Worm (Caenorhabditis elegans) whole organism, dauer: Measurements from ENCODE around the gene cct-1.

Experiments used
- unc-62 ChIP-seq: sonication (generic microtip); optimal IDR thresholded peaks from 2 replicates; lab custom pipeline; 2017; ENCODE audit warnings: missing biosample characterization, missing genetic modification reagents, missing genetic modification characterization

The cct-1 gene

DNA sequence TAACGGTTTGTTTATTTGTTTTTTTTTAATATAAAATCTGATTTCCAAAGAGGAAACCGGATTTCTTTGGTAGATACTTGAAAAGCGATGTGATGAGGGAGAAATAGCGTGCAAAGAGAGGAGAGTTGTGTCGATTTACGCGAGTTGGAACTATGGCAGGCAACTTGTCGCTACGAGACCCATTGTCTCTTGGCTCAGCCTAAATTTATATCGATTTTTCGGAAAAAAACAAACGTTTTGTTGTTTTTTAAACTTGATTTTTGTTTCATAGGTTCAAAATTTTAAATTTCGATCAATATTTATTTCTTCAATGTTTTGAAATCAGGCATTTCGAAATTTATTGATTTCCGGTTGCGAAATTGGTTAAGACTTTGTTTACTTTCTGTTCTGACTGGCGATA lies 31.2 kb downstream of the cct-1 start, which contains the start of gene M110.3:
Gene M110.3, minus strand, starts transcription at position 184 of the 400 bp plus-strand sequence.
- no peak for TF ChIP-seq unc-62 (GFP tag; lab: Kevin White, UChicago)

DNA sequence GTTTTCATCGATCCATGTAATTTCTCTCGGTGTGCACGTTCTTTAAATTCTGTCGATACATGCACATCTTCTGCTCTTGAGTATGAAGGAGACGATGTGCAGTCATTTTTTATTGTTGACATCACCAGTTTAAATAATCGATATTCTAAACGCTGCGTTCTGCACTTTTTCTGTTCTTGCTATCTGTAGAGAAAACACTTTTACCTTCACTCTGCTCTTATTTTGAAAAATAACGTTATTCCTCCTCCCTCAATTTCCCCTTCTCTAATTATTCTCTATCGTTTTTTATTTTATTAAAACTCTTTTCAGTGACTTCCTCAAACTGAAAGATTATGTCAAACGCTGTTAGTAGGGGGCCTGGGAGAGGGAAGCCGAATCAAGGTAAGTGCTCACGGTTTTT lies 31.7 kb downstream of the cct-1 start, which contains the start of gene ifg-1:
Gene ifg-1, plus strand, starts transcription at position 301 of the 400 bp plus-strand sequence.
- no peak for TF ChIP-seq unc-62 (GFP tag; lab: Kevin White, UChicago)

DNA sequence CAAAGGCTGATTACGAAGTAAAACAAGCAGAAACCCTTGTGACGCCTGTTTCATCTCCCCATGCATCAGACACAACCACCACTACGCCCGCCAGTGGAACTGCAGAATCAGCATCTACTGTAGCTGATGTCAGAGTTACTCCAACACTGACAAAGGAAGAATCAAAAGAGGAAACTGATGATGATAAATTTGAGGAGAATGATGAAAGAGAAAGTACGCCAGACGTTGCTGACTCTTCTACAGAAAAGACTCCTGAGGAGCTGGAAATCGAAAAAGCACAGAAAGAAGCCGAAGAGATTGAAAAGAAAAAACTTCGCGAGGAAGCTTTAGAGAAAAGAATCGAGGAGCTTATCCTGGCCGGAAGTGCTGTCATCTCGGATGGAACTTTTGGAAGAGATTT lies 33.0 kb downstream of the cct-1 start:
- no peak for TF ChIP-seq unc-62 (GFP tag; lab: Kevin White, UChicago)

DNA sequence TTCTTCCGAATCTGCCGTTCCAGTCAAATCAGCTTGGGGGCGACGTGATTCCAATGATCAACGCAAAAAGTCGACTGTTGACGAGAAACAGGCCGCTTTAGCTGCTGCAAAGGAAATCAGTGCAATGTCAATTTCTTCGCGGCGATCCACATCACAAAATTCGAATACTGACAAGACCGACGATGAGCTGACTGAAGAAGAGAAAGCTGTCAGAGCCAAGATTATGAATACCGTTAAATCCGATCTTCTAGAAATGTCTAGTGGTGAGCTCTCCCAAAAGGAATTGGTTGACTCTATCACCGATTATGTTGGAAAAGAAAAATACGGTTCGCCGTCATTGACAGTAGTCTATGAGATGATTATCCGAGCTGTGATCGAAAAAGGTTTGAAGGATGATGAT lies 35.0 kb downstream of the cct-1 start:
- TF ChIP-seq unc-62 (GFP tag; lab: Kevin White, UChicago) = no peak

DNA sequence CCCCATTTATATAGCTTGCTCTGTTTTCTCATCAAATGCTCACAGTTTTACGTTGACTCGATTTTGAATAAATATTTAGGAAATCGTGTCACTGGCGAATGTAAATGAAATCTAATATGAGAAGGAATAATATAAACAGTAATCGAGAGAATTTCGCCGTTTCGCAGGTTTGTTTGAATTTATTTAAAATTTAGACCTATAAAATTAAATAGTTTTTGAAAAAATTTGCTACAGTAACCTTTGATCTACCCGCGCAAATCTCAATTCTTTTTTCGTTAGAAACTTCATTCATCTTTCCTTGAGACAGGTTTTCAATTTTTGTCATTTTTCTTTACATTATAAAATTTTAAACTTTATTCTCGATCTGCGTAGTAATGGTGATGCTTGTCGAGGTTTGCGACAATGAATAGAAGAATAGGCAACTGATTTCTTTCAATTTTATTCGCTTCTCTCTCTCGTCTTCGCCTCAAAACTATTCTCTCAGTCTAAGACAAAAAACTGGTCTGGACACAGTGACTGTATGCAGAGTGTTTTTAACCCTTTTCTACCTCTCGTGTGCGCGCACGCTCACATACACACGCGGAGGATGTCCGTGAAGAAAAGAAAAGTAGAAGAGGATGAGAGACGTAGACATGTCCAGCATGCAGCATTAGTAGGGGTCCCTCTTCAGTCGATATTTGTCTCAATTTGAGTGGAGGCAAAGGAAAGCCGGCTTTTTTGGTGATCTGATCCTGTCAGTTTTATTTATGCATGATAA lies 37.2 kb downstream of the cct-1 start, which contains the start of gene dab-1:
Gene dab-1, plus strand, starts transcription at position 78 of the 757 bp plus-strand sequence.
- TF ChIP-seq unc-62 (GFP tag; lab: Kevin White, UChicago) = no peak

DNA sequence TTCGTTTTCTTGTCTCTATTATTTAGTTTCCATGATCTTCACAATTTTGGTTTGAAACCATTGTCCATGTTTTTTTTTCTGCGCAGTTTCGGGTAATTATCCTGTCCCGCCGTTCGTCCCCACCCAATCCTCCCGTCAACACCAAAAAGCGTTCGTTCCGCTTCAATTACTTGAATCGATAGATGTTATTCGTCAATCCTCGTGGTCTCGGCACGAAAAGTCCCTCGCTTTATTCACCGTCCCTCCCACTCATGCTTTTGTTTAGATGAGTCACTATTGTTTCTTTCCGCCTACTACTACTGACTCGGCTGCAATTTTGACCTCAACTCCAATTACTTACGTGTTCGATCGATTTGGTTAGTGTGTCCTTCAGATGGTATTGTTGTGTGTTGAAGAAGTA lies 38.2 kb downstream of the cct-1 start:
- TF ChIP-seq unc-62 (GFP tag; lab: Kevin White, UChicago) = no peak

DNA sequence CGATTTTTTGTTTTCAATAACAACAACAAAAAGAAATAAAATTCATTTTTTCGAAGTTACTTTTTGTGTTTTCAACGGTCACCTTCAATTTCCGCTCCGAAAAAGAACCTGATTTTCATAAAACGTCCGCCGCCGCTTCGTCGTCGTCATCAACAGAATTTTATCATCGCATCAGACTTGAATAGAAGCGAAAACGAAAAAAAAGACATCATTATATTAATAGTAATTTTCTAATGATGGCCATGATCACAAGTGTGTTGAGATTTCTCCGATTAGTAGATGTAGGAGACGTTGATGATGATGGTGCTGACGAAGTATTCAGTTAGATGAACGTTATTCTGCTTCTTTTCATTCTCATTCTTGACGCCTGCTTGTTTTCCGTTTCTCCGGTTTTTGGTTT lies 38.7 kb downstream of the cct-1 start:
- TF ChIP-seq unc-62 (GFP tag; lab: Kevin White, UChicago) = no peak

DNA sequence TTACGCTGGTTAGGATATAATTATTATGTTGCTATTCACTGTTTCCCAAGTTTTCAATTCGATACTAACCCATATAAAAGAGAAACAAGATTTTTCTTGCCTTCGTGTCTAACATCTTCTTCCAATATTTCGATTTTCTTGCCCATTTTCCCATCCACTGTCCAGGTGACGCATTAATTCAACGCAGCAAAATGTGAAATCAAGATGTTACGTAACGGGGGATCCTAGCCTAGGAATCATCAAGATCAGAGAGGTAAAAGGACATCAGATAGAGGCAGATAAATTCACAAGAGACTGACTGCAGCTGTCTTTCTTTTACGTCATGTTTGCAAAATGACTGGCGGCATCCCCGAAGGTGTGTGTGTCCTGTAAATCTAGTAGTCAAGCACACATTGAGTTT lies 39.4 kb downstream of the cct-1 start:
- no peak for TF ChIP-seq unc-62 (GFP tag; lab: Kevin White, UChicago)

DNA sequence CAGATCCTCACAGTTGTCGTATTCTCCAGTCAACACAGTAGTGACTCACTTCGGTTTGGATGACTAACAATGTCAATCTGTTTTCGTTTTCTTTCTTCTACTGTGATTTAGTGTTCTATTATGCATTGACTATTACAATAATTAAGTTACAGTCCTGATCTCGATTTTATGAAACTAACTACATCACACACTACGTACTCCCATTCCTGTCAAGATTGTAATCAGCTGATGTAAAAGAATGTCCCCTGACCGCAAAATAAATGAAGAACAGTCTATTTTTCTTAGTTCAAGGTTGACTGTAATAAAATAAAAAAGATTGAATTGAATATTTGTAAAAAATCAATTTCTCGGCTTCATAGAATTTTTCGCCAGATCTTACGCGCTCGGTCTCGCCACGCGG lies 40.1 kb downstream of the cct-1 start:
- TF ChIP-seq unc-62 (GFP tag; lab: Kevin White, UChicago) = no peak

DNA sequence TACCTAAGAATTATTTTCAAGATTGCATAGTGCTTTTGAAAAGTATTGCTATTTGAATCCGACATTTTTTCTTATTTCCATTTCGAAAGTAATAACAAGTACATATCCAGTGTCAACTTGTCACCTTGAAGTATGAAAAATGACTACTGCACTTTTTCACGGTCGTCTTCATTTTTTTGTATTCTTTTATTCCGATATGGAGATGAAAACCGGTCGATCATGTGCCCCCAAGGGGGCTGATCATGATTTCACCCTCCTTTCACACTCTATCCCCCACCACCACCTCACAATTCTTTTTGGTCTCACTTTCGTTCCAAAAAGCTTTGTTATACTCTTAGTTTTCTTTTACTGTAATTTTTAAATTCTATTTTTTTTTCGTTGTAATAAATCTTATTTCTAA lies 40.7 kb downstream of the cct-1 start:
- no peak for TF ChIP-seq unc-62 (GFP tag; lab: Kevin White, UChicago)

DNA sequence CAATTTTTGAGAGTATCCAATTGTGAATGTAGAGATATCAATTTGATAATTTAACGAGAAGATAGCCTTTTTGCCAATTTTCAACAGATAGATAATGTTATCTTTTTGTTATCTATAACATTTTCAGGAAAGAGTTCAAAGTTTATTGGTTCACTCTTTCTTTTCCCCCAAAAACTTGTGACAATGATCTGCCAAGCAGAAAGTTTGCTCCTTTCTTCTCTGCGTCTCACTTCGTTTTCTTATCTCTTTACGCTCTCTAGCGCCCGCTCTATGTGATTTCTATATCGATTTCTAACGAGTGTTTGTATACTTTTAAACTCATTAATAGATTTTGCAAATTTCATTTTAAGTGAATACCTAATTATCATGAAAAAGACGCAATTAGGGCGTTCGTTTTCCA lies 41.2 kb downstream of the cct-1 start:
- no peak for TF ChIP-seq unc-62 (GFP tag; lab: Kevin White, UChicago)

DNA sequence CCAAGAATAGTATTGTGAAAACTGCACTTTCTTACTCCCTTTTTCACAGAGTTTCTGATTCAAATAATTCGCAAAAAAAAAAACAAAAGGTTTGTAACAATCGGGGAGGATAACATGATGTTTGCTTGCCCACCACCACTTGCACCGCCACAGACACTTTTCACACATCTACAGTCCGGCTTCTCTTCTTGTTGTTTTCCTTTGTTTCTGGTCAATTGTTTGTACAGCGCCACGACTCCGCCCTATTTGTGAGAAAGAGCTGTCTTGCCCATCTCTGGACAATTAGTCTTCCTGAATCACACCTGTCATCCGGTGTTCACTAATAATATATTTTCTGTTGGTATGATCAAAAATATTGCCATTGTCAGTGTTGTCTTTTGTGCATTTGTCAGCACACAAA lies 45.7 kb downstream of the cct-1 start, which contains the start of gene M110.9:
Gene M110.9, plus strand, starts transcription at position 301 of the 400 bp plus-strand sequence.
- TF ChIP-seq unc-62 (GFP tag; lab: Kevin White, UChicago) = no peak

DNA sequence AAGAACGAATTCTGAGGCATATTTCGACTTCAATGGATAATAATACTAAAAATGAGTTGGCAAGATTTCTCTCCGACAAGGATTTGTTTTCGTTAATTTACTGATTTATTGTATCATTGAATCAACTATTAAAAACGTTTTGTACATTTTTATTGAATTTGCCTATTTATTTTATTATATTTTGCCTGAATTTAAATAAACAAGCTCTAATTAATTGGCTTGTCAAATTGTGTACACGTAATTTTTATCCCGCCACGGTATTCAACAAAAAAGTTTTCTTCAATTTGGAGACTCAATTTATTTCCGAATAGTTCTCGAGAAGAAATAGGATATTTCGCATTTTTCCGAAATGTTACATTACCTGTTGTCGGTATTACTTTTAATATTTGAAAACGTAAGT lies 47.2 kb downstream of the cct-1 start, which contains the start of gene M110.7:
Gene M110.7, plus strand, starts transcription at position 301 of the 400 bp plus-strand sequence.
- no peak for TF ChIP-seq unc-62 (GFP tag; lab: Kevin White, UChicago)
